Worm (Caenorhabditis elegans): ENCODE data around the gene mbf-1.

ce11 chrIV:11520960-11521359 lies 40.8 kb upstream of the mbf-1 start, which contains the start of the genes M04B2.4 and gfl-1:
- TF ChIP-seq him-1 (tag; optimal IDR thresholded peaks at IDR 0.05) (no peak), W03F9.2 (tag; optimal IDR thresholded peaks at IDR 0.05) (no peak), dao-5 (tag; optimal IDR thresholded peaks at IDR 0.05) (no peak)
